Worm (Caenorhabditis elegans) whole organism, L1 larva: ENCODE data around the gene nspf-2.

ENCODE experiments used
- C04F5.9 ChIP-seq: sonication (generic microtip); optimal IDR thresholded peaks from 2 replicates; lab custom pipeline; 2016; ENCODE audit warnings: missing genetic modification characterization, missing compliant biosample characterization
- ceh-8 ChIP-seq: fragments of 200-800 bp; sonication (Bioruptor generic); optimal IDR thresholded peaks from 2 replicates; lab custom pipeline; 2018; ENCODE audit warnings: mild to moderate bottlenecking, missing genetic modification characterization, moderate library complexity, missing compliant biosample characterization
- irx-1 ChIP-seq: sonication (generic microtip); optimal IDR thresholded peaks from 2 replicates; lab custom pipeline; 2016; ENCODE audit warnings: missing genetic modification characterization, missing compliant biosample characterization
- mdl-1 ChIP-seq, 2 experiments: fragments of 150-350 bp; optimal IDR thresholded peaks; 2 replicates each; lab custom pipeline; 2014 to 2017; ENCODE audit warnings: missing biosample characterization in 2 of 2, missing genetic modification characterization in 2 of 2, inconsistent platforms in 1 of 2
- nhr-28 ChIP-seq: fragments of 150-350 bp; optimal IDR thresholded peaks from 2 replicates; lab custom pipeline; 2014; ENCODE audit warnings: missing biosample characterization, missing genetic modification characterization
- nhr-76 ChIP-seq: sonication (generic microtip); optimal IDR thresholded peaks from 2 replicates; lab custom pipeline; 2017; ENCODE audit warnings: missing biosample characterization, missing genetic modification characterization
- nhr-77 ChIP-seq: fragments of 150-350 bp; optimal IDR thresholded peaks from 2 replicates; lab custom pipeline; 2014; ENCODE audit warnings: missing biosample characterization, missing genetic modification characterization
- pax-3 ChIP-seq: fragments of 200-800 bp; sonication (Bioruptor generic); optimal IDR thresholded peaks from 2 replicates; lab custom pipeline; 2018; ENCODE audit warnings: mild to moderate bottlenecking, missing genetic modification characterization, moderate library complexity, missing compliant biosample characterization
- sox-4 ChIP-seq: sonication (generic microtip); optimal IDR thresholded peaks from 2 replicates; lab custom pipeline; 2016; ENCODE audit warnings: missing genetic modification characterization, missing compliant biosample characterization
- unc-62 ChIP-seq: fragments of 150-350 bp; optimal IDR thresholded peaks from 2 replicates; lab custom pipeline; 2014; ENCODE audit warnings: missing biosample characterization, missing genetic modification reagents, missing genetic modification characterization
- ztf-11 ChIP-seq, 2 experiments: sonication (generic microtip); optimal IDR thresholded peaks; 2 replicates each; lab custom pipeline; 2016 to 2017; ENCODE audit warnings: missing genetic modification characterization in 2 of 2, missing biosample characterization in 1 of 2, missing compliant biosample characterization in 1 of 2

ce11 chrII:2736156-2736728, 47.5 kb downstream of the nspf-2 start, which contains the start of gene T05A8.8:
- no peak for TF ChIP-seq nhr-76 (tag; lab: Kevin White, UChicago)
- TF ChIP-seq C04F5.9 (tag; lab: Kevin White, UChicago), result no peak
- no peak for TF ChIP-seq sox-4 (tag; lab: Kevin White, UChicago)
- TF ChIP-seq ceh-8 (GFP tag; lab: Kevin White, UChicago), result no peak
- no peak for TF ChIP-seq nhr-77 (tag; lab: Kevin White, UChicago)
- TF ChIP-seq unc-62 (GFP tag; lab: Kevin White, UChicago), result no peak
- no peak for TF ChIP-seq ztf-11 (tag; optimal IDR thresholded peaks at IDR 0.05; lab: Kevin White, UChicago)
- TF ChIP-seq mdl-1 (tag; optimal IDR thresholded peaks at IDR 0.05; lab: Kevin White, UChicago), result no peak
- TF ChIP-seq irx-1 (tag; lab: Kevin White, UChicago), result no peak
- TF ChIP-seq pax-3 (tag; lab: Kevin White, UChicago), result no peak
- TF ChIP-seq nhr-28, result no peak
